Fruit fly (Drosophila melanogaster) S2 (cell line): ENCODE measurements around the gene CG43134.

ENCODE experiments used
- CG8478 ChIP-seq: fragments of >200 bp; optimal IDR thresholded peaks from 2 replicates; lab custom pipeline; 2018
- CTCF ChIP-seq, 2 experiments: fragments of >200 bp; optimal IDR thresholded peaks; 2 replicates each; lab custom pipeline; 2018

The CG43134 gene

dm6 chrX:4246039-4246438, 1.1 kb upstream of the CG43134 start, which contains the start of gene Muc4B:
Muc4B (minus strand) TSS chrX:4246139.
- TF ChIP-seq CTCF (optimal IDR thresholded peaks at IDR 0.05; lab: Kevin White, UChicago) (no peak), CG8478 (lab: Kevin White, UChicago) (no peak)

dm6 chrX:4248077-4248476, 964 bp downstream of the CG43134 start, which contains the start of gene CG43135:
CG43135 (plus strand) TSS chrX:4248377.
- TF ChIP-seq CTCF (optimal IDR thresholded peaks at IDR 0.05; lab: Kevin White, UChicago) = no peak
- TF ChIP-seq CG8478 (lab: Kevin White, UChicago) = no peak

- no peak for TF ChIP-seq CG8478 (lab: Kevin White, UChicago)
- TF ChIP-seq CTCF (optimal IDR thresholded peaks at IDR 0.05; lab: Kevin White, UChicago) = no peak
These were observed 5.6 kb downstream of the CG43134 start, which contains the start of gene CG15576 for dm6 chrX:4252690-4253089. CG15576 (minus strand) TSS chrX:4252790.

dm6 chrX:4262661-4263060, 15.5 kb downstream of the CG43134 start:
- TF ChIP-seq CTCF (optimal IDR thresholded peaks at IDR 0.05; lab: Kevin White, UChicago) (no peak), CG8478 (lab: Kevin White, UChicago) (no peak)

dm6 chrX:4264319-4264718, 17.2 kb downstream of the CG43134 start:
- TF ChIP-seq CG8478 (lab: Kevin White, UChicago) (no peak), CTCF (optimal IDR thresholded peaks at IDR 0.05; lab: Kevin White, UChicago) (no peak)

DNA sequence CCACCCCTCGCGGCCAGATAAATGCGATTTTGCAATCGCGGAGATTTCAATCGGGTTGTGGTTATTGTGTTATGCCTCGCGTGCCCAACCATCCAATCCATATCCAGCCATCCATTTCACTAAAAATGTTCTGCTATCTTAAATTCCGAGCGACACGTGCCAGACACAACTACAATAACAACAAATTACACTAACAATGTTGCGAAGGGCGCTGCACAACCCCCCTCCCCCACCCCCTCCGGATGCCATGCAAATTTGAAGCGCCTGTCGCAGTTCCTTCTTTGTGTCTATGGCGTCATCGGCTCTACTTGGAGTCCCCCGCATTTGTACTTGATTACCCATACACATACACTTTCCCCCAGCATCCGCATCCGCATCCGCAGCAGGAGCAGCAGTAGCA, 18.2 kb downstream of the CG43134 start:
- no peak for TF ChIP-seq CTCF (optimal IDR thresholded peaks at IDR 0.05; lab: Kevin White, UChicago)

dm6 chrX:4265797-4266196, 18.7 kb downstream of the CG43134 start, which contains the start of gene CG12691:
CG12691 (plus strand) TSS chrX:4266097.
- TF ChIP-seq CTCF (optimal IDR thresholded peaks at IDR 0.05; lab: Kevin White, UChicago) (no peak), CG8478 (lab: Kevin White, UChicago) (no peak)

dm6 chrX:4268401-4268800, 21.3 kb downstream of the CG43134 start, which contains the start of gene CG15572:
CG15572 (plus strand) TSS chrX:4268701.
- no peak for TF ChIP-seq CTCF (optimal IDR thresholded peaks at IDR 0.05; lab: Kevin White, UChicago)
- TF ChIP-seq CG8478 (lab: Kevin White, UChicago) = no peak

dm6 chrX:4273499-4273898, 26.4 kb downstream of the CG43134 start:
- TF ChIP-seq CG8478 (lab: Kevin White, UChicago) = no peak
- TF ChIP-seq CTCF (optimal IDR thresholded peaks at IDR 0.05; lab: Kevin White, UChicago) = no peak

DNA sequence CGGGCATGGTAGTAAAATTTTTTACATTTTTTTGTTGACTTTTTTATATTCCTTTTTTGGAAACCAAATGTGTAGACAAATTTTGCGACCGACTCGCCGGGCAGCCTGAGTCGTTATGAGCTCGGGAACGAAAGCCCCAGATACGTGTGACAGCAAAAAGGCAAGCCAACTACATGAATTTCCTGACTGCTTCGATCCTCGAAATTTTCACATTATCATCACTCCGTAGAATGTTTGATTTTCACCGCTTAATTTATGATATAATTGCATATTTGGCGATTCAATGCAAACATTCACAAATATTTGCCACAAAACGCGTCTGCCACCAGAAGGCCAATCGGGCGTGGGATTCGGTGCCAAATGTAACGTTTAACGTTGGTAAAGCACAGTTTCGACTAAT, 29.8 kb downstream of the CG43134 start, which contains the start of gene CG15577:
CG15577 (minus strand) TSS at position 101 of the 400 bp plus-strand sequence.
- TF ChIP-seq CTCF (optimal IDR thresholded peaks at IDR 0.05; lab: Kevin White, UChicago) (no peak), CG8478 (lab: Kevin White, UChicago) (no peak)

DNA sequence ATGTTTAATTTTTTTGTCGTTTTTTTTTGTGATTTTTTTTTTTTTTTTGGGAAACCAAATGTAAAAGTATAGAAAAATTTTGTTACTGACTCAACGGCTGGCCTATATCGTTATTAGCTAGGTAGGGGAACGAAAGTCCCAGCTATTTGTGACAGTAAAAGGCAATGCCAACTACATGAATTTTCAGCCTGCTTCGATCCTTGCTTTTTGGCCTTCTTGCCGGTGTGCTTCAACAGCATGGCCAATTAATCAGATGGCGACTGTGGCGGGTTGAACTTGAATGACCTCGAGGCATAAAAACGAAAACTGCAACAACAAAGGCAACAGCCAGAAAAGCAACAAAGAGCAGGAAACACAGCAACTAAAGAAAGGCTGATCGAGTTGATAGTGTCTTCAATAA, 30.7 kb downstream of the CG43134 start, which contains the start of gene CG15578:
CG15578 (minus strand) TSS at position 101 of the 400 bp plus-strand sequence.
- TF ChIP-seq CTCF (optimal IDR thresholded peaks at IDR 0.05; lab: Kevin White, UChicago) = no peak
- no peak for TF ChIP-seq CG8478 (lab: Kevin White, UChicago)

- no peak for TF ChIP-seq CTCF (optimal IDR thresholded peaks at IDR 0.05; lab: Kevin White, UChicago)
- no peak for TF ChIP-seq CG8478 (lab: Kevin White, UChicago)
These were observed 33.7 kb downstream of the CG43134 start for dm6 chrX:4280769-4281168.

dm6 chrX:4293418-4293817, 46.3 kb downstream of the CG43134 start:
- TF ChIP-seq CTCF (optimal IDR thresholded peaks at IDR 0.05; lab: Kevin White, UChicago) (peak; percentile 81 to 82), CG8478 (lab: Kevin White, UChicago) (no peak)
